Worm (Caenorhabditis elegans): ENCODE results near the gene C48B4.12.

Gene C48B4.12

DNA sequence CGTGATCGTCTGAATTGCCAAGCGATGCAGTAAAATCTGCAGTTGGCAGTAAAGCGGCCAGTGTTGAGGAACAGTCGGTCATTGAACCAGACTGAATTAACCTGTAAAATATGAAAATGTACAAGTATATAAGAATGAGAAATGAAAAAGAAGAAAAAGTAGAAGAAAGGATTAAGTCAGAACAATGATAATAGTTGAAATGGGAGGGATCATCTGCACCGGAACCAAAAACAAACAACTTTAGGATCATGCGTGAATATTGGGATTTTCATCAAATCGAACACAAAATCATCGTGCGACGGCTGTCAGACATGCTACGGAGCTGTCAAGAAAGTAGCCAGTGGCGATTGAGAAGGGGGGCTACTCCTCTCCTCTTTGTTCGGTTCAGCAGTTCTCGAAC, 39.9 kb downstream of the C48B4.12 start, which contains the start of gene gei-13:
gei-13 (minus strand) TSS at position 101 of the 400 bp plus-strand sequence.
- no peak for TF ChIP-seq nhr-77 (tag; optimal IDR thresholded peaks at IDR 0.05)

DNA sequence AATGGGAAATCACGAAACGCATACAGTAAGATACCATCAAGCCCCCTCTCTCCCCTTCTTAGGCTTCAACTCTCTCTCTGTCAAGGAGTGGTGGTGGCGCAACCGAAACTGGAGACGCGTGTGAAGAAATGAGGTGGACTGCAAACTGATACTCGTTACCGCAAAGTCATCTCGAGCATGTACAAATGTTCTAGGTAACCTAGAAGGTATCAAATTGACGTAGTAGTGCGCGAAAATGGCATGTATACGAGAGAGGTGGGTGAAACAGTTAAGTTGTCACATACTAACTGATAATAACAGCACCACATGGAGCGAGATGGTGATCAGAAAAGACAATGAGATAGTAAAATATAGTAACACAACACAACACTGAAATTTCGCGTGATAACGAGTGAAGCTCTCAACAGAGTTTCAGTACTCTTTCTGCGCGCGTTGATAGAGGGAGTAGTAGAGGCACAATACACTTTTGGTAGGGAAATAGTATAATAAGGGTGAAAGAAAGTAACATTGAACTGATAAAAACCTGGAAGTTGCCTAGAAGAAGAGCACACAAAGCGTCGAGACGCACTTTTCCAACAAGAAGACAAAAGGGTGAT, 41.1 kb downstream of the C48B4.12 start:
- TF ChIP-seq jun-1 (tag; optimal IDR thresholded peaks at IDR 0.05) (peak; percentile 6), lin-39 (tag; optimal IDR thresholded peaks at IDR 0.05) (no peak), pha-4 (tag; optimal IDR thresholded peaks at IDR 0.05) (peak; percentile 9), elt-1 (tag; optimal IDR thresholded peaks at IDR 0.05) (no peak), elt-2 (tag; optimal IDR thresholded peaks at IDR 0.05) (peak; percentile 94), pqm-1 (tag; optimal IDR thresholded peaks at IDR 0.05) (peak; percentile 97), fos-1 (tag; optimal IDR thresholded peaks at IDR 0.05) (no peak)

DNA sequence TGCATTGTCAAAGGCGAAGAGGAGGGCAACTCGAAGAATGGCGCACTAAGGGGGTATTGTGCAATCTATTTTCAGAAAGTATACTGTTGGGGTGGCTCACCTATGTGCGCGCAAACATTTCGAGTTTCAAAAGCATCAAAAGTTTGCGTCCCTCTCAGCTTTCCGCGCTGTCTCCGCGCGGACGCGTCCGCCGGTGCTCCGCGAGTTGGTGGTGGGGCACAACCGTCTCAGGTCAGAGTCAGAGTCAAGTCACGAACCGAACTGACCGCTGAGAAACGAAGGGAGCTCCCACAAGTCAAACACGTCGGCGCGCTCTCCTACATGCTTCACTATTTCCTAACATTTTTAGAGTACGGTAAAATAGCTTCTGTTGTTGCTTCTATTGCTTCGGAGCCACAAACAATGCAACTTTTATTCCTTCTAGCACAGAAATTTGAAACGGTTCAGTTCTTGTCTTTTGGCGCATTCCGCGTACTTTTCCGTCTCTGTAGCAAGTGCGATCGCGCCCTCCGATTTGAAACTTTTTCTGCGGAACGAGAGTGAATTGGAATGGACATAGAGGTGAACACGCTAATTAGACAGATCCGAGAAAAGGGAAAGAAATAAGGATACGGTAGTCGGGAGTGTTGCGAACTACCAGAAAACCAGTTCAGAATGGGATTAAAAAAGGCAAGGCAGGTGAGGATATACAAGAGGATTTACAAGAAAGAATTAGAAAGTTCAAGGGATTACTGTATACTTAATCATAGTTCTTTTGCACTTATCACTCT, 42.3 kb downstream of the C48B4.12 start:
- TF ChIP-seq nhr-23 (tag; optimal IDR thresholded peaks at IDR 0.05) (peak; percentile 30), fos-1 (tag; optimal IDR thresholded peaks at IDR 0.05) (no peak)

DNA sequence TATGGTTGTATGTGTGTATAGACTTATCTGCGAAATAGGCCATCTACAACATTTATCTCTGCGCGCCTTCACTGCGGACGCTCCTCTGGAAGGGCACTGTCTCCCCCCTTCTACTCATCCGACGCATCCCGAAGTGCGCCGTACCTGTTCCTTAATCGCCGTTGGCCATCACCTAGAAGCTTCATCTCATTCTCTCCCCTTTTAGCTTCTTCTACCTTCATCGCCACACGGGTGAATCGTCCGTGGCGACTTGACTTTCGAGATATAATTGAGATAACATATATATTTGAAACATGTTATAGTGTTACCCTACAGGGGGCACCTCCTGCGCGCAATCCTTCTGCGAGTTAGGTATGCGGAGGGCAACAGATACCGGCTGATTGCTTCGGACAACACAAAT, 45.0 kb downstream of the C48B4.12 start:
- TF ChIP-seq ztf-4 (tag; optimal IDR thresholded peaks at IDR 0.05) (no peak), nhr-23 (tag; optimal IDR thresholded peaks at IDR 0.05) (peak; percentile 16)

DNA sequence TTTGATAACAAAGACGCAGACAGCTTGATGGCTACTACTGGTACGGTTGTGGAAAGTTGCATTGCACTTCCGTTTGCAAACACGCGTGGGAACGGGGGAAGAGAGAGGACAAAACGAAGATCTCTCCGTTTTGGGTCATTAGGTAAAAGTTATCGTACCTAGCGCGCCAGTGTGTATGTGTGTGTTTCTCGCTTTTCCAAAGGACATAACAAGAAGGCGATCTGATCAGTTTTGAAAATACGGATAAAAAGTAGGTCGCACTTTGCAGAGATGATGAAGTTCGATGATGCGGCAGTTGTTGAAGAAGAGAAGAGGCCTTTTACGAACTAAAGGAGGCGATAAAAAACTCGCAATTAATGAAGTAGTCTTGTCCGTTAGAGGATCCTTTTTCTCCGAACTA, 48.0 kb downstream of the C48B4.12 start:
- TF ChIP-seq nhr-23 (tag; optimal IDR thresholded peaks at IDR 0.05), result peak; percentile 59
- no peak for TF ChIP-seq pqm-1 (tag; optimal IDR thresholded peaks at IDR 0.05)
- no peak for TF ChIP-seq ceh-82 (tag; optimal IDR thresholded peaks at IDR 0.05)
- TF ChIP-seq nhr-25 (tag; optimal IDR thresholded peaks at IDR 0.05), result no peak
- peak in 1 of 3 experiments; percentile 66 for TF ChIP-seq elt-3 (tag; optimal IDR thresholded peaks at IDR 0.05)
- no peak for TF ChIP-seq ceh-9 (tag; optimal IDR thresholded peaks at IDR 0.05)
- TF ChIP-seq nhr-76 (tag; optimal IDR thresholded peaks at IDR 0.05), result no peak
- TF ChIP-seq lin-39 (tag; optimal IDR thresholded peaks at IDR 0.05), result no peak

DNA sequence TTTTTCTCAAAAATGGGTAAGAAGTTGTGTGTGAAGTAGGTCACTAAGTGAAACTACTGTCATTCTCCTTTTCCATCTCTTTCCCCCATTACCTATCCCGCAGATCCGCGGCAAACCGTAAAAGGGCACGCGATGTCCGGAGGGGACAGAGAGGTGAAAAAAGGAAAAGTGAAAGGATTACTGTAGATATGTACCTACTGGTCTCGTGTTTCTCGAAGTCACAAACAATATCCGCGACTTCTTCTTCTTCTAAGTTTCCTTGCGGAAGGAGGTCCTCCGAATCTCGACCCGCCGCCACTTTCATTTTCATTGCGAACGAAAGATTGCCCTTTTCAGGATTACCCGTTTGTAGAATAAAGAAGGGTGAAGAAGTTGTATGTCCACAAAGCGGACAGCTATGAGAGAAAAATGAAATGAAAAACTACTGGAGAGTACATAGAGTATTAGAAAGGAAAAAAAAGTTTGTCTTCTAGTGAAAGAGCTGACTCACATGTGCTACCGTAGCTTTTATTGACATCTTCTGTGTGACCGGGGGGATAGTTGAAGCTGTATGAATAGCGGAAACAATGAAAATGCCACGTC, 49.4 kb downstream of the C48B4.12 start:
- TF ChIP-seq nhr-25 (tag; optimal IDR thresholded peaks at IDR 0.05), result peak; percentile 10
- no peak for TF ChIP-seq skn-1 (tag; optimal IDR thresholded peaks at IDR 0.05)
- no peak for TF ChIP-seq unc-62 (GFP tag; optimal IDR thresholded peaks at IDR 0.05)
- TF ChIP-seq fkh-10 (GFP tag; optimal IDR thresholded peaks at IDR 0.05), result no peak
- TF ChIP-seq nhr-43 (tag; optimal IDR thresholded peaks at IDR 0.05; ENCODE audit: poor library complexity, severe bottlenecking), result peak; percentile 66
- no peak for TF ChIP-seq daf-12 (tag; optimal IDR thresholded peaks at IDR 0.05)
- no peak for TF ChIP-seq nhr-76 (tag; optimal IDR thresholded peaks at IDR 0.05)
- no peak for TF ChIP-seq zag-1 (tag; optimal IDR thresholded peaks at IDR 0.05)
- peak; percentile 84 for TF ChIP-seq nhr-23 (tag; optimal IDR thresholded peaks at IDR 0.05)
- TF ChIP-seq ama-1 (optimal IDR thresholded peaks at IDR 0.05), result no peak
- TF ChIP-seq fos-1 (tag; optimal IDR thresholded peaks at IDR 0.05), result no peak
- no peak for TF ChIP-seq nhr-12 (tag; optimal IDR thresholded peaks at IDR 0.05)
- TF ChIP-seq aly-2 (tag; optimal IDR thresholded peaks at IDR 0.05), result no peak
